Worm (Caenorhabditis elegans): Measurements from ENCODE around the gene ttc-36.

ttc-36 gene

ce11 chrII:10044961-10045360, 15.0 kb downstream of the ttc-36 start, which contains the start of the genes F52H3.11 and bath-38:
Gene F52H3.11 (minus strand): TSS chrII:10045163.
Gene bath-38 (minus strand): TSS chrII:10045270.
- TF ChIP-seq T22C8.4 (GFP tag; IDR thresholded peaks at IDR 0.05) (no peak), tab-1 (GFP tag; IDR thresholded peaks at IDR 0.05) (no peak), med-1 (GFP tag; optimal IDR thresholded peaks at IDR 0.05; ENCODE audit: insufficient read depth) (no peak), cog-1 (tag; optimal IDR thresholded peaks at IDR 0.05) (no peak), ztf-29 (GFP tag; IDR thresholded peaks at IDR 0.05) (no peak), flt-1 (GFP tag; IDR thresholded peaks at IDR 0.05) (no peak), ref-1 (GFP tag; conservative IDR thresholded peaks at IDR 0.05) (no peak), ztf-23 (GFP tag; IDR thresholded peaks at IDR 0.05) (no peak), klf-2 (GFP tag; conservative IDR thresholded peaks at IDR 0.05) (no peak)

DNA sequence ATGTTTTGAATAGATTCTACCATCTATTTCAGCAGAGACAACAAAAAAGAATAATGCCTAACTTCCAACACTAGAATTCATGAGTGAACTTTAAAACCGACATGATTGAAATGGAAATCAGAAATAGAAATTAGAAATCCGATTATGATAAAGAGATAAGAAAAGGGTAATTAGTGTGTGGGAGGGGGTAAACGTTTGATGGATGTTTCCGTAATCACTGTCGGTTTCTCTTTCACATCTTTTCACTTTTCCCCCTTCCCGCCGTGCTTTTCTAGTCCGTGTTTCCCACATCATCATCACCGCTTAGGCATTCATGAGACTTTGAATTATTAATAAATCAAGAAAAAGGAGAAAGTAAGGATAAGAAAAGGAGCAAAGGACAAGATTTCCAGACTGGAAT, 15.7 kb downstream of the ttc-36 start:
- no peak for TF ChIP-seq klf-2 (GFP tag; conservative IDR thresholded peaks at IDR 0.05)
- no peak for TF ChIP-seq flt-1 (GFP tag; IDR thresholded peaks at IDR 0.05)
- no peak for TF ChIP-seq ztf-23 (GFP tag; IDR thresholded peaks at IDR 0.05)
- no peak for TF ChIP-seq ref-1 (GFP tag; conservative IDR thresholded peaks at IDR 0.05)
- TF ChIP-seq T22C8.4 (GFP tag; IDR thresholded peaks at IDR 0.05): no peak
- no peak for TF ChIP-seq tab-1 (GFP tag; IDR thresholded peaks at IDR 0.05)
- TF ChIP-seq cog-1 (tag; optimal IDR thresholded peaks at IDR 0.05): no peak
- no peak for TF ChIP-seq med-1 (GFP tag; optimal IDR thresholded peaks at IDR 0.05; ENCODE audit: insufficient read depth)
- no peak for TF ChIP-seq ztf-29 (GFP tag; IDR thresholded peaks at IDR 0.05)

DNA sequence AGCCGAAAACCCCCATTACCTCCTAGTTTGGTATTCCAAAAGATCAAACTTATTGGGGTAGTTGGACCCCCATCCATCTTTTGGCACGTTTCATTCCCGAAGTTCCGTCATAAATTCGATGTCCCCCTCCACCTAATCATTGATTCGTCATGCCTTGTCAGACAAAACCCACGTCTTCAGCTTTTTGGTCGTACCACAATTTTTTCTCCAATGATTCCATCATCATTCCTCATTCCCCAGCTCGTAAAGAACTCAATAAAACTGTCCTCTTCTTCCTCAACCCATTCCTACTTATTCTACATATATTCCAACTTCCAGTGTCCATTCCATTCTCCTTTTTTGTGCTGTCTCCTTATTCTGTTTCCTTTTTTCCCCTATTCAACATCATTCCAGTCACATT, 18.6 kb downstream of the ttc-36 start, which contains the start of gene flp-4:
Gene flp-4 (plus strand): TSS at position 301 of the 400 bp plus-strand sequence.
- no peak for TF ChIP-seq ztf-23 (GFP tag; IDR thresholded peaks at IDR 0.05)
- TF ChIP-seq ref-1 (GFP tag; conservative IDR thresholded peaks at IDR 0.05): no peak
- TF ChIP-seq flt-1 (GFP tag; IDR thresholded peaks at IDR 0.05): no peak
- no peak for TF ChIP-seq cog-1 (tag; optimal IDR thresholded peaks at IDR 0.05)
- no peak for TF ChIP-seq tab-1 (GFP tag; IDR thresholded peaks at IDR 0.05)
- TF ChIP-seq klf-2 (GFP tag; conservative IDR thresholded peaks at IDR 0.05): no peak
- no peak for TF ChIP-seq T22C8.4 (GFP tag; IDR thresholded peaks at IDR 0.05)
- TF ChIP-seq ztf-29 (GFP tag; IDR thresholded peaks at IDR 0.05): no peak
- TF ChIP-seq med-1 (GFP tag; optimal IDR thresholded peaks at IDR 0.05; ENCODE audit: insufficient read depth): no peak

ce11 chrII:10051485-10051884, 21.5 kb downstream of the ttc-36 start:
- TF ChIP-seq ref-1 (GFP tag; conservative IDR thresholded peaks at IDR 0.05) (no peak), flt-1 (GFP tag; IDR thresholded peaks at IDR 0.05) (no peak), cog-1 (tag; optimal IDR thresholded peaks at IDR 0.05) (no peak)

- TF ChIP-seq flt-1 (GFP tag; IDR thresholded peaks at IDR 0.05): no peak
- TF ChIP-seq ztf-29 (GFP tag; IDR thresholded peaks at IDR 0.05): no peak
These were observed 26.6 kb downstream of the ttc-36 start, which contains the start of gene C18D1.2 for ce11 chrII:10056545-10057038. Gene C18D1.2 (plus strand): TSS chrII:10056988.

- TF ChIP-seq tab-1 (GFP tag; IDR thresholded peaks at IDR 0.05) (no peak), cog-1 (tag; optimal IDR thresholded peaks at IDR 0.05) (no peak), T22C8.4 (GFP tag; IDR thresholded peaks at IDR 0.05) (no peak), flt-1 (GFP tag; IDR thresholded peaks at IDR 0.05) (no peak), ztf-23 (GFP tag; IDR thresholded peaks at IDR 0.05) (no peak), klf-2 (GFP tag; conservative IDR thresholded peaks at IDR 0.05) (no peak), med-1 (GFP tag; optimal IDR thresholded peaks at IDR 0.05; ENCODE audit: insufficient read depth) (no peak), ref-1 (GFP tag; conservative IDR thresholded peaks at IDR 0.05) (no peak), ztf-29 (GFP tag; IDR thresholded peaks at IDR 0.05) (no peak)
These were observed 30.5 kb downstream of the ttc-36 start, which contains the start of gene stg-1 for ce11 chrII:10060508-10060907. Gene stg-1 (minus strand): TSS chrII:10060660.

DNA sequence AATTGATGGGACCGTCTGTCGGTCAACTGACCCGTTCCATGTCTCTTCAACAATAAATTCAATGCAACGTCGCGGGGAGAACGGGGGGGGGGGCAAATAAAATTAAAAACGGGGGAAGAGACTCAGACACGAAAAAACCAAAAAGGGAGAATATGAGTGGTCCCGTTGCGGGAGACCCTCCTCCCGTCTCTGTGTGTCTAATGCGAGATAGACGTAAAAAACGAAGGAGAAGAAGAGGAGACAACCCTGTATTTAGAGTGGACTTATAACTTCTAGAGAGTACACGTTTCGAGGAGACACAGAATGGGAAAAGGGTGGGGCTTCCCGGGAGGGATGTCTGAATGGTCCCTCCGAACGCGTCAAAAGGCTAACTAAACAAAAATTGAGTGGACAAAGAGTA, 35.5 kb downstream of the ttc-36 start:
- TF ChIP-seq tab-1 (GFP tag; IDR thresholded peaks at IDR 0.05) (peak; percentile 36; the same call in 1 of the 2 replicates), T22C8.4 (GFP tag; IDR thresholded peaks at IDR 0.05) (no peak), cog-1 (tag; optimal IDR thresholded peaks at IDR 0.05) (peak; percentile 41), flt-1 (GFP tag; IDR thresholded peaks at IDR 0.05) (peak; percentile 69; the same call in 1 of the 2 replicates), ztf-23 (GFP tag; IDR thresholded peaks at IDR 0.05) (peak; percentile 46; the same call in 1 of the 2 replicates), ztf-29 (GFP tag; IDR thresholded peaks at IDR 0.05) (0 out of 2 replicates have a peak, but pooled peaks have one; percentile 22)

DNA sequence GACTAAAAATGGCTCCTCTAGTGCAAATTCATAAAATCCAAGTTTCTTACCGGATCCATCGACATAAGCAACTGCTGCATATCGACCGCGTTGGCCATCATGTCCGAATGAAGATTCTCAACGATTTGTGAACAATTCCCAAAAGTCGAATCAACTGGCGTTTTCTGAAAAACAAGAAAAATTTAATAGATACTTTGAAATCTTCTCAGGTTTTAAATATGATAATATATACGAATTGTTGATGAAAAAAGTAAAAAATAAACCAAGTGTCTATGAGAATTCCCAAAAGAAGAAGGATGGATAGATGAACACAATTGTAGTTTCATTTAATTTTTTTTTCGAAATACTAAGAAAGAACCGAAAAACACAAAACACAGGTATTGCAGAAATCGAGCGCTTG, 37.8 kb downstream of the ttc-36 start, which contains the start of gene die-1:
Gene die-1 (minus strand): TSS at position 101 of the 400 bp plus-strand sequence.
- TF ChIP-seq T22C8.4 (GFP tag; IDR thresholded peaks at IDR 0.05) (no peak), klf-2 (GFP tag; conservative IDR thresholded peaks at IDR 0.05) (no peak), ztf-23 (GFP tag; IDR thresholded peaks at IDR 0.05) (no peak)

ce11 chrII:10073986-10074385, 44.0 kb downstream of the ttc-36 start:
- no peak for TF ChIP-seq tab-1 (GFP tag; IDR thresholded peaks at IDR 0.05)
- TF ChIP-seq cog-1 (tag; optimal IDR thresholded peaks at IDR 0.05): no peak
- TF ChIP-seq ztf-23 (GFP tag; IDR thresholded peaks at IDR 0.05): no peak
- TF ChIP-seq med-1 (GFP tag; optimal IDR thresholded peaks at IDR 0.05; ENCODE audit: insufficient read depth): no peak
- no peak for TF ChIP-seq T22C8.4 (GFP tag; IDR thresholded peaks at IDR 0.05)
- no peak for TF ChIP-seq ztf-29 (GFP tag; IDR thresholded peaks at IDR 0.05)
- TF ChIP-seq flt-1 (GFP tag; IDR thresholded peaks at IDR 0.05): no peak
- TF ChIP-seq klf-2 (GFP tag; conservative IDR thresholded peaks at IDR 0.05): no peak
- no peak for TF ChIP-seq ref-1 (GFP tag; conservative IDR thresholded peaks at IDR 0.05)

ce11 chrII:10075794-10076193, 45.8 kb downstream of the ttc-36 start:
- TF ChIP-seq flt-1 (GFP tag; IDR thresholded peaks at IDR 0.05) (peak; percentile 46; the same call in 1 of the 2 replicates), med-1 (GFP tag; optimal IDR thresholded peaks at IDR 0.05; ENCODE audit: insufficient read depth) (no peak)

Measured in whole organism, midembryonic.